Fruit fly (Drosophila melanogaster) whole organism, adult: ENCODE data around the gene Gr64e.

Experiments used
- CG11617 ChIP-seq: fragments of 200-800 bp; sonication (Bioruptor generic); optimal IDR thresholded peaks from 2 replicates; lab custom pipeline; 2017; ENCODE audit warnings: mild to moderate bottlenecking, missing biosample characterization, missing genetic modification reagents, missing genetic modification characterization
- CG14711 ChIP-seq: fragments of 200-800 bp; sonication (Bioruptor generic); optimal IDR thresholded peaks from 2 replicates; lab custom pipeline; 2018; ENCODE audit warnings: missing biosample characterization, mild to moderate bottlenecking, missing genetic modification characterization, moderate library complexity
- CG33017 ChIP-seq: fragments of 200-800 bp; sonication (Bioruptor generic); optimal IDR thresholded peaks from 2 replicates; lab custom pipeline; 2018; ENCODE audit warnings: missing biosample characterization, mild to moderate bottlenecking, missing genetic modification characterization, moderate library complexity
- CG5204 ChIP-seq: fragments of 200-800 bp; sonication (Bioruptor generic); optimal IDR thresholded peaks from 2 replicates; lab custom pipeline; 2016; ENCODE audit warnings: missing biosample characterization, missing genetic modification characterization
- CG7045 ChIP-seq: fragments of 200-800 bp; sonication (Bioruptor generic); optimal IDR thresholded peaks from 2 replicates; lab custom pipeline; 2017; ENCODE audit warnings: missing biosample characterization, mild to moderate bottlenecking, missing genetic modification characterization
- bab1 ChIP-seq: fragments of 200-800 bp; sonication (Bioruptor generic); optimal IDR thresholded peaks from 3 replicates; lab custom pipeline; 2019; ENCODE audit warnings: missing biosample characterization, mild to moderate bottlenecking, missing genetic modification characterization, moderate library complexity
- cic ChIP-seq: fragments of 200-800 bp; sonication (Bioruptor generic); optimal IDR thresholded peaks from 2 replicates; lab custom pipeline; 2017; ENCODE audit warnings: missing biosample characterization, mild to moderate bottlenecking, missing genetic modification characterization, moderate library complexity
- cnc ChIP-seq, 2 experiments: fragments of >200 bp; optimal IDR thresholded peaks; 2 replicates each; lab custom pipeline; 2017
- kay ChIP-seq: fragments of 200-800 bp; sonication (Bioruptor generic); peaks from one replicate; lab custom pipeline; 2016; ENCODE audit warnings: missing biosample characterization, missing genetic modification characterization, borderline replicate concordance
- pad ChIP-seq: fragments of 200-800 bp; sonication (Bioruptor generic); optimal IDR thresholded peaks from 3 replicates; lab custom pipeline; 2017; ENCODE audit warnings: missing biosample characterization, missing genetic modification characterization, mild to moderate bottlenecking, moderate library complexity, missing genetic modification reagents

- peak; percentile 10 for TF ChIP-seq CG11617 (GFP tag; lab: Kevin White, UChicago)
- TF ChIP-seq CG14711 (tag; lab: Kevin White, UChicago) = peak; percentile 72
- TF ChIP-seq CG7045 (GFP tag; lab: Kevin White, UChicago) = peak; percentile 66
- TF ChIP-seq pad (GFP tag; lab: Kevin White, UChicago) = no peak
- no peak for TF ChIP-seq cic (GFP tag; lab: Kevin White, UChicago)
- TF ChIP-seq kay (GFP tag; lab: Kevin White, UChicago) = no peak
- no peak for TF ChIP-seq cnc (optimal IDR thresholded peaks at IDR 0.05; lab: Kevin White, UChicago)
- peak; percentile 22 for TF ChIP-seq CG33017
- TF ChIP-seq bab1 = no peak
- peak; percentile 82 for TF ChIP-seq CG5204 (GFP tag; lab: Kevin White, UChicago)
Observed at dm6 chr3L:4070996-4071379, 39.0 kb downstream of the Gr64e start.
